Fruit fly (Drosophila melanogaster): ENCODE results near the gene CG16711.

The CG16711 gene

dm6 chr3L:9671372-9671771, 32.8 kb upstream of the CG16711 start (continued):
- TF ChIP-seq CG1529 (GFP tag; optimal IDR thresholded peaks at IDR 0.05): no peak
- TF ChIP-seq sisA (GFP tag; IDR thresholded peaks at IDR 0.05): no peak
- 0 out of 2 replicates have a peak, but pooled peaks have one; percentile 8 for TF ChIP-seq bbx (GFP tag; IDR thresholded peaks at IDR 0.05; ENCODE audit: partially characterized antibody)
- no peak for TF ChIP-seq knrl (GFP tag; IDR thresholded peaks at IDR 0.05; ENCODE audit: partially characterized antibody)
- no peak for TF ChIP-seq Trl (optimal IDR thresholded peaks at IDR 0.05)
- no peak for TF ChIP-seq Trl (GFP tag; optimal IDR thresholded peaks at IDR 0.05)
- no peak for TF ChIP-seq CG10979 (tag; optimal IDR thresholded peaks at IDR 0.05)
- no peak for TF ChIP-seq CG14860 (GFP tag; IDR thresholded peaks at IDR 0.05; ENCODE audit: partially characterized antibody)
- TF ChIP-seq CG11723 (GFP tag; optimal IDR thresholded peaks at IDR 0.05): no peak
- TF ChIP-seq Hey (tag; optimal IDR thresholded peaks at IDR 0.05): peak; percentile 51
- TF ChIP-seq Oaz (GFP tag; IDR thresholded peaks at IDR 0.05): no peak
- no peak for TF ChIP-seq pnt (GFP tag; optimal IDR thresholded peaks at IDR 0.05)
- peak; percentile 78 for TF ChIP-seq CG34376 (GFP tag; optimal IDR thresholded peaks at IDR 0.05)
- no peak for TF ChIP-seq CG16813 (GFP tag; IDR thresholded peaks at IDR 0.05; ENCODE audit: partially characterized antibody)
- TF ChIP-seq sob (GFP tag; IDR thresholded peaks at IDR 0.05): 0 out of 2 replicates have a peak, but pooled peaks have one; percentile 7

- TF ChIP-seq sug (tag; optimal IDR thresholded peaks at IDR 0.05): peak; percentile 41
- TF ChIP-seq exex (tag; optimal IDR thresholded peaks at IDR 0.05): peak; percentile 70
- TF ChIP-seq MBD-R2 (GFP tag; IDR thresholded peaks at IDR 0.05): no peak
- TF ChIP-seq Dip2 (GFP tag; IDR thresholded peaks at IDR 0.05): no peak
- TF ChIP-seq zfh1 (GFP tag; IDR thresholded peaks at IDR 0.05): no peak
- TF ChIP-seq grn (GFP tag; optimal IDR thresholded peaks at IDR 0.05): peak; percentile 82
- peak in 1 of 2 experiments; percentile 56 for TF ChIP-seq Hr78 (GFP tag; optimal IDR thresholded peaks at IDR 0.05)
- no peak for TF ChIP-seq NC2α (GFP tag; optimal IDR thresholded peaks at IDR 0.05)
- TF ChIP-seq sd (tag; optimal IDR thresholded peaks at IDR 0.05): peak; percentile 30
- peak; percentile 38 for TF ChIP-seq lab (GFP tag; optimal IDR thresholded peaks at IDR 0.05)
- TF ChIP-seq CG8765 (GFP tag; IDR thresholded peaks at IDR 0.05): no peak
- 0 out of 4 replicates have a peak, but pooled peaks have one; percentile 4 for TF ChIP-seq chinmo (GFP tag; IDR thresholded peaks at IDR 0.05; ENCODE audit: partially characterized antibody)
- TF ChIP-seq CG34376 (GFP tag; optimal IDR thresholded peaks at IDR 0.05): peak; percentile 46
- peak; percentile 89 for TF ChIP-seq mirr (GFP tag; optimal IDR thresholded peaks at IDR 0.05)
Observed at dm6 chr3L:9674300-9674699, 29.8 kb upstream of the CG16711 start.

DNA sequence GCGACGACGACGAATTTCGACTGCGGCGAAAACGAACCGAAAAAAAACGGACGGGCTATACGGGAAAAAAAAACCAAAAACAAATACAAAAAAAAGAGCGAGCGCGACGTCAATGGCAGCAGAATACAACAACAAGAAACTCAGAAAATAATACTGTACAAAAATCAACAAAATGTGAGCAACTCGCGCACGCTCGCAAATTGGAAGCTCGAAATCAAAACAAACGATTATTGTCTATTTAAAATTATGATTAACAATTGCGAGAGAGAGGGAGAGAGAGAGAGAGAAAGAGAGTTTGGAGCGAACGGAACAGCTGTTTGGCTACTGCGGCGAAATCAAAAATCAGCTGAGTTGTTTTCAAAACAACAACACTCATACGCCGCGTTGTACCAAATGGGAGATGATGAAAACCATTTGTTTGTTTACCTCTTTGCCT, 28.6 kb upstream of the CG16711 start:
- TF ChIP-seq CG17385 (GFP tag; optimal IDR thresholded peaks at IDR 0.05) (peak; percentile 22), Six4 (GFP tag; optimal IDR thresholded peaks at IDR 0.05) (no peak), B-H2 (GFP tag; optimal IDR thresholded peaks at IDR 0.05) (no peak), Eip74EF (GFP tag; optimal IDR thresholded peaks at IDR 0.05) (peak in 1 of 2 experiments; percentile 44), Adf1 (GFP tag; IDR thresholded peaks at IDR 0.05) (peak; percentile 70; the same call in 1 of the 2 replicates), CG7372 (GFP tag; IDR thresholded peaks at IDR 0.05) (peak; percentile 61), lilli (GFP tag; optimal IDR thresholded peaks at IDR 0.05) (no peak), Deaf1 (tag; optimal IDR thresholded peaks at IDR 0.05) (peak; percentile 62), Doc3 (GFP tag; IDR thresholded peaks at IDR 0.05; ENCODE audit: partially characterized antibody) (peak; percentile 56; the same call in 2 of the 3 replicates), exex (tag; optimal IDR thresholded peaks at IDR 0.05) (peak; percentile 88), unc-4 (GFP tag; IDR thresholded peaks at IDR 0.05; ENCODE audit: partially characterized antibody) (0 out of 2 replicates have a peak, but pooled peaks have one; percentile 33), twi (tag; optimal IDR thresholded peaks at IDR 0.05) (no peak), MTF-1 (GFP tag; optimal IDR thresholded peaks at IDR 0.05; ENCODE audit: borderline replicate concordance) (peak; percentile 15), mirr (GFP tag; optimal IDR thresholded peaks at IDR 0.05) (peak; percentile 6), CG34224 (GFP tag; IDR thresholded peaks at IDR 0.05; ENCODE audit: partially characterized antibody) (peak; percentile 72), ATbp (GFP tag; optimal IDR thresholded peaks at IDR 0.05) (no peak), lab (GFP tag; optimal IDR thresholded peaks at IDR 0.05) (peak; percentile 19), lbe (GFP tag; optimal IDR thresholded peaks at IDR 0.05) (peak; percentile 76), Trl (optimal IDR thresholded peaks at IDR 0.05) (peak; percentile 64 to 98), Trl (GFP tag; optimal IDR thresholded peaks at IDR 0.05) (peak; percentile 18), CG15073 (GFP tag; optimal IDR thresholded peaks at IDR 0.05) (no peak), CG34376 (GFP tag; optimal IDR thresholded peaks at IDR 0.05) (peak; percentile 65), BtbVII (GFP tag; optimal IDR thresholded peaks at IDR 0.05) (peak; percentile 48), CG13287 (GFP tag; IDR thresholded peaks at IDR 0.05; ENCODE audit: partially characterized antibody) (peak; percentile 72)

Measured in whole organism, embryonic.